Fruit fly (Drosophila melanogaster) whole organism: ENCODE results near the gene MsrA.

Experiments used
- CG8478 ChIP-seq: fragments of >200 bp; optimal IDR thresholded peaks from 2 replicates; lab custom pipeline; 2018; ENCODE audit warnings: inconsistent platforms
- Dll ChIP-seq: fragments of >200 bp; optimal IDR thresholded peaks from 2 replicates; lab custom pipeline; 2017
- EcR ChIP-seq, 2 experiments: fragments of >200 bp; optimal IDR thresholded peaks; 2 replicates each; lab custom pipeline; 2017; ENCODE audit warnings: missing biosample characterization in 2 of 2, missing genetic modification characterization in 2 of 2, missing genetic modification reagents in 2 of 2
- pan ChIP-seq: fragments of >200 bp; optimal IDR thresholded peaks from 2 replicates; lab custom pipeline; 2017
- psq ChIP-seq: fragments of >200 bp; optimal IDR thresholded peaks from 2 replicates; lab custom pipeline; 2017
- usp ChIP-seq: fragments of >200 bp; optimal IDR thresholded peaks from 2 replicates; lab custom pipeline; 2017; ENCODE audit warnings: missing biosample characterization, missing genetic modification characterization, mixed read lengths

- TF ChIP-seq pan (lab: Kevin White, UChicago), result no peak
- no peak for TF ChIP-seq psq (lab: Kevin White, UChicago)
- TF ChIP-seq Dll (lab: Kevin White, UChicago), result no peak
- TF ChIP-seq CG8478 (lab: Kevin White, UChicago), result no peak
- no peak for TF ChIP-seq usp (GFP tag; lab: Kevin White, UChicago)
- TF ChIP-seq EcR (GFP tag; optimal IDR thresholded peaks at IDR 0.05; lab: Kevin White, UChicago), result no peak
These were observed 917 bp downstream of the MsrA start for dm6 chr3L:15511688-15512250.
